Fruit fly (Drosophila melanogaster) whole organism, prepupa: ENCODE data around the gene ctp.
A peak's percentile ranks its signal among the peaks of the same experiment; 100 is the strongest.

Experiments
- Blimp-1 ChIP-seq: fragments of 200-800 bp; sonication (Bioruptor generic); optimal IDR thresholded peaks from 3 replicates; lab custom pipeline; 2017; ENCODE audit warnings: missing biosample characterization, missing genetic modification characterization, mild to moderate bottlenecking, moderate library complexity, missing genetic modification reagents
- CG15336 ChIP-seq: fragments of 200-800 bp; sonication (Bioruptor generic); IDR thresholded peaks from 2 replicates; pipeline ENCODE4 v1.3.6; 2022; ENCODE audit warnings: missing biosample characterization, missing genetic modification characterization
- CG1621 ChIP-seq: fragments of 200-800 bp; sonication (Bioruptor generic); optimal IDR thresholded peaks from 3 replicates; lab custom pipeline; 2018; ENCODE audit warnings: missing biosample characterization, mild to moderate bottlenecking, missing genetic modification characterization
- CG16779 ChIP-seq: fragments of 200-800 bp; sonication (Bioruptor generic); optimal IDR thresholded peaks from 3 replicates; lab custom pipeline; 2017; ENCODE audit warnings: missing biosample characterization, mild to moderate bottlenecking, missing genetic modification characterization
- CG3032 ChIP-seq: fragments of 200-800 bp; optimal IDR thresholded peaks from 2 replicates; lab custom pipeline; 2019; ENCODE audit warnings: missing biosample characterization, mild to moderate bottlenecking, missing genetic modification characterization, moderate library complexity
- CG31627 ChIP-seq: fragments of 200-800 bp; sonication (Bioruptor generic); optimal IDR thresholded peaks from 3 replicates; lab custom pipeline; 2016; ENCODE audit warnings: missing biosample characterization, missing genetic modification characterization
- CG32006 ChIP-seq: fragments of 200-800 bp; sonication (Bioruptor generic); optimal IDR thresholded peaks from 3 replicates; lab custom pipeline; 2017; ENCODE audit warnings: missing biosample characterization, mild to moderate bottlenecking, missing genetic modification characterization
- CG34406 ChIP-seq: fragments of 200-800 bp; sonication (Bioruptor generic); optimal IDR thresholded peaks from 3 replicates; lab custom pipeline; 2016; ENCODE audit warnings: missing biosample characterization, missing genetic modification characterization
- CG4318 ChIP-seq: fragments of 200-800 bp; sonication (Bioruptor generic); optimal IDR thresholded peaks from 3 replicates; lab custom pipeline; 2017; ENCODE audit warnings: missing biosample characterization, mild to moderate bottlenecking, missing genetic modification characterization
- CG6163 ChIP-seq: fragments of 200-800 bp; sonication (Bioruptor generic); IDR thresholded peaks from 3 replicates; pipeline ENCODE4 v1.3.6; 2022; ENCODE audit warnings: missing biosample characterization, missing genetic modification characterization
- CG6792 ChIP-seq: fragments of 200-800 bp; sonication (Bioruptor generic); optimal IDR thresholded peaks from 3 replicates; lab custom pipeline; 2016; ENCODE audit warnings: missing biosample characterization, missing genetic modification characterization
- CG6808 ChIP-seq: fragments of 200-800 bp; sonication (Bioruptor generic); optimal IDR thresholded peaks from 3 replicates; lab custom pipeline; 2017; ENCODE audit warnings: missing biosample characterization, missing genetic modification characterization, mild to moderate bottlenecking, moderate library complexity, missing genetic modification reagents
- CG6854 ChIP-seq: fragments of 200-800 bp; sonication (Bioruptor generic); optimal IDR thresholded peaks from 2 replicates; lab custom pipeline; 2017; ENCODE audit warnings: missing biosample characterization, mild to moderate bottlenecking, missing genetic modification characterization
- CG7368 ChIP-seq: fragments of 200-800 bp; sonication (Bioruptor generic); optimal IDR thresholded peaks from 3 replicates; lab custom pipeline; 2016; ENCODE audit warnings: missing biosample characterization, missing genetic modification characterization
- CG8319 ChIP-seq: fragments of 200-800 bp; sonication (Bioruptor generic); optimal IDR thresholded peaks from 3 replicates; lab custom pipeline; 2016; ENCODE audit warnings: missing biosample characterization, missing genetic modification characterization
- Eip78C ChIP-seq: fragments of 200-800 bp; sonication (Bioruptor generic); peaks from one replicate; lab custom pipeline; 2016; ENCODE audit warnings: missing biosample characterization, missing genetic modification characterization
- Eip93F ChIP-seq: fragments of 200-800 bp; sonication (Bioruptor generic); optimal IDR thresholded peaks from 2 replicates; lab custom pipeline; 2016; ENCODE audit warnings: missing biosample characterization, mild to moderate bottlenecking, missing genetic modification characterization
- Hr39 ChIP-seq: fragments of 200-800 bp; sonication (Bioruptor generic); optimal IDR thresholded peaks from 2 replicates; lab custom pipeline; 2016; ENCODE audit warnings: missing biosample characterization, missing genetic modification characterization
- Hr4 ChIP-seq: fragments of 200-800 bp; sonication (Bioruptor generic); optimal IDR thresholded peaks from 3 replicates; lab custom pipeline; 2016; ENCODE audit warnings: missing biosample characterization, missing genetic modification characterization
- Smox ChIP-seq: fragments of 200-800 bp; sonication (Bioruptor generic); optimal IDR thresholded peaks from 3 replicates; lab custom pipeline; 2016; ENCODE audit warnings: missing biosample characterization, missing genetic modification characterization
- Sox102F ChIP-seq: fragments of 200-800 bp; sonication (Bioruptor generic); optimal IDR thresholded peaks from 2 replicates; lab custom pipeline; 2016; ENCODE audit warnings: missing biosample characterization, mild to moderate bottlenecking, missing genetic modification characterization
- Sox14 ChIP-seq: fragments of 200-800 bp; sonication (Bioruptor generic); optimal IDR thresholded peaks from 3 replicates; lab custom pipeline; 2016; ENCODE audit warnings: missing biosample characterization, missing genetic modification characterization
- Sox15 ChIP-seq: fragments of 200-800 bp; sonication (Bioruptor generic); optimal IDR thresholded peaks from 3 replicates; lab custom pipeline; 2016; ENCODE audit warnings: missing biosample characterization, missing genetic modification characterization
- cyc ChIP-seq: fragments of 200-800 bp; sonication (Bioruptor generic); optimal IDR thresholded peaks from 3 replicates; lab custom pipeline; 2016; ENCODE audit warnings: missing biosample characterization, missing genetic modification characterization
- dac ChIP-seq: fragments of 200-800 bp; sonication (Bioruptor generic); optimal IDR thresholded peaks from 2 replicates; lab custom pipeline; 2017; ENCODE audit warnings: missing biosample characterization, mild to moderate bottlenecking, missing genetic modification characterization
- dsx ChIP-seq: fragments of 200-800 bp; optimal IDR thresholded peaks from 3 replicates; lab custom pipeline; 2019; ENCODE audit warnings: missing biosample characterization, mild to moderate bottlenecking, missing genetic modification characterization, moderate library complexity; ENCODE audit not compliant: poor library complexity, severe bottlenecking
- eg ChIP-seq: fragments of 200-800 bp; sonication (Bioruptor generic); IDR thresholded peaks from 3 replicates; pipeline ENCODE4 v1.3.6; 2022; ENCODE audit warnings: missing biosample characterization, missing genetic modification characterization
- fd59A ChIP-seq: fragments of 200-800 bp; sonication (Bioruptor generic); optimal IDR thresholded peaks from 2 replicates; lab custom pipeline; 2017; ENCODE audit warnings: missing biosample characterization, mild to moderate bottlenecking, missing genetic modification characterization, missing genetic modification reagents
- fkh ChIP-seq: fragments of 200-800 bp; sonication (Bioruptor generic); optimal IDR thresholded peaks from 3 replicates; lab custom pipeline; 2017; ENCODE audit warnings: missing biosample characterization, mild to moderate bottlenecking, missing genetic modification characterization, moderate library complexity
- net ChIP-seq: fragments of 200-800 bp; sonication (Bioruptor generic); optimal IDR thresholded peaks from 3 replicates; lab custom pipeline; 2016; ENCODE audit warnings: missing biosample characterization, missing genetic modification characterization
- salr ChIP-seq, 2 experiments: fragments of 200-800 bp; sonication (Bioruptor generic); optimal IDR thresholded peaks; 3 replicates each; lab custom pipeline; 2016 to 2018; ENCODE audit warnings: missing biosample characterization in 2 of 2, missing genetic modification characterization in 2 of 2, mild to moderate bottlenecking in 1 of 2
- spab ChIP-seq: fragments of 200-800 bp; sonication (Bioruptor generic); optimal IDR thresholded peaks from 2 replicates; lab custom pipeline; 2017; ENCODE audit warnings: missing biosample characterization, mild to moderate bottlenecking, missing genetic modification characterization, missing genetic modification reagents
- svp ChIP-seq: fragments of 200-800 bp; sonication (Bioruptor generic); peaks from one replicate; lab custom pipeline; 2016; ENCODE audit warnings: missing biosample characterization, missing genetic modification characterization
- topi ChIP-seq: fragments of 200-800 bp; sonication (Bioruptor generic); optimal IDR thresholded peaks from 3 replicates; lab custom pipeline; 2016; ENCODE audit warnings: missing biosample characterization, missing genetic modification characterization
- vri ChIP-seq: fragments of 200-800 bp; sonication (Bioruptor generic); optimal IDR thresholded peaks from 3 replicates; lab custom pipeline; 2016; ENCODE audit warnings: missing biosample characterization, mild to moderate bottlenecking, missing genetic modification characterization

Gene ctp

DNA sequence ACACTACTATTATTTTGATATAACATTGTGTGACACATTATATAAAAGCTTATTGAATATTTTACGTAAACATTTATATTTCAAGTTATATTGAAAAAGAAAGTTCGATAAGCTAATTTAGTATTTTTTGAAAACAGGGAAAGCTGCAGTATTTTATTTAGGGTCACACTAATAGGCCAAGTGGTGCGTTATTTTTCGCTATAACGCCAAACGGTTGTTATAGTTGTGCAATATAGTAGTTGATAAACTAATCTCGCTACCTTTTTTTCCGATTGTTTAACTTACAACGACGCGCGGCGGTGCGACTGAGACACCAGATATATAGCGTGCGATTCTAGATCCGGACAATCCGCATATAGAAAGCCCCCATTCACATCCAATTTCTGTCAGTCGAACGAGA lies 14.5 kb downstream of the ctp start, which contains the start of gene Pdha:
Gene Pdha, plus strand, starts transcription at position 167 of the 400 bp plus-strand sequence.
- TF ChIP-seq Sox14 (GFP tag; lab: Kevin White, UChicago) (no peak), CG34406 (GFP tag; lab: Kevin White, UChicago) (no peak), vri (peak; percentile 24), CG15336 (GFP tag; lab: Robert Waterston, UW) (no peak), CG1621 (tag; lab: Kevin White, UChicago) (no peak), CG6808 (GFP tag; lab: Kevin White, UChicago) (no peak), svp (GFP tag; lab: Kevin White, UChicago) (peak; percentile 30), CG7368 (GFP tag; lab: Kevin White, UChicago) (no peak), dsx (GFP tag; lab: Kevin White, UChicago) (peak; percentile 13), cyc (GFP tag; lab: Kevin White, UChicago) (no peak), spab (no peak), topi (GFP tag; lab: Kevin White, UChicago) (no peak)

DNA sequence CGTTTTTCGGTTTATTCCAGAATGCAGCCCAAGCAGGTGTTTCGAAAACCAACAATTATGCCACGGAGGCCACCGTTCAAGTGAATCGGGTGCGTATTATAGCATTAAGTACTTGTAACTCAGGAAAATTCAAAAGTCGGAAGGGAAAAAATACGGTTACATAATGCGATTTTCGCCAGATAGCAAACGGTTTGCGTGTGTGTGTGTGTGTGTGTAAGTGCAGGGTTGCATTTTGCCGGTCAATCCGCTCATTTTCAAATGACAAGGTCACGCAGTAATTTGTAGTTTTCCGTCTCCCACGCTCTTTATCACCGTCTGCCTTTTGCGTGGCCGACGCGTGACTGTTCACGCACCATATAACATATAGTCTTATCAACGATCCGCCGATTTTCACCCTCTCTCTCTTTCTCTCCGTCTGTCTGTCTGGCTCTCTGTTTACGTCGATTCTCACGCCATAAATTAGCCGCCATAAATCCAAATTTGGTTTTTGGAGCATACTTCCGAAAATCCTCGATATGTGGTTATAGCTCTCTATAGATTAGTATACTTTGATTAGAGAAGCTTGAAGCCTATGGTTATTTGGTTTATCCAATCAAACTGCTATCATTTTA lies 15.3 kb downstream of the ctp start:
- TF ChIP-seq Blimp-1, result no peak
- TF ChIP-seq Hr39 (GFP tag; lab: Kevin White, UChicago), result peak; percentile 42
- TF ChIP-seq Eip78C, result peak; percentile 61
- TF ChIP-seq vri, result peak; percentile 79
- TF ChIP-seq CG8319 (GFP tag; lab: Kevin White, UChicago), result no peak
- TF ChIP-seq spab, result no peak

DNA sequence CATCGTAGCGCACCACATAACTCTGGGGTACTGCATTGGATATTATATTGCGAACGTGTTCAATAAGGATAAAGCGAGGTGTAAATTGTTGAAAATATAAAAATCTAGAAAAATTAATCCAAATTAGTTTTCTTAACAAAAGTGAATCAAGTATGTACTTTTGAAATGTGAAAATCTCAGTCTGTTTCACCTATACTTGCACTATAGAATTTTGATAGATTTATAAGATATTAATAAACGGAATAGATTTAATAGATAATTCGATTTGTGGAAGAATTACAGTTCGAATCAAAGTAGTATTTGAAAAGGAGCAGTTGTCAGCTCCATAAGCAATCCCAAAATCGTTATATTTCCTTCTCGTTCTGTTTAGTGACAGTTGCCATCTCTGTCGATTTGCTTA lies 17.4 kb downstream of the ctp start, which contains the start of gene CG7024:
Gene CG7024, plus strand, starts transcription at position 301 of the 400 bp plus-strand sequence.
- TF ChIP-seq CG3032 (tag; lab: Kevin White, UChicago) (no peak), Sox102F (no peak), CG6854 (GFP tag; lab: Kevin White, UChicago) (no peak), fd59A (GFP tag; lab: Kevin White, UChicago) (no peak), CG8319 (GFP tag; lab: Kevin White, UChicago) (no peak), Hr4 (no peak), CG4318 (GFP tag; lab: Kevin White, UChicago) (no peak), Smox (GFP tag; lab: Kevin White, UChicago) (no peak), net (GFP tag; lab: Kevin White, UChicago) (no peak), Sox15 (no peak), CG32006 (GFP tag; lab: Kevin White, UChicago) (no peak), CG6792 (GFP tag; lab: Kevin White, UChicago) (no peak), CG31627 (GFP tag; lab: Kevin White, UChicago) (no peak), CG16779 (tag; lab: Kevin White, UChicago) (no peak), Eip93F (no peak)

DNA sequence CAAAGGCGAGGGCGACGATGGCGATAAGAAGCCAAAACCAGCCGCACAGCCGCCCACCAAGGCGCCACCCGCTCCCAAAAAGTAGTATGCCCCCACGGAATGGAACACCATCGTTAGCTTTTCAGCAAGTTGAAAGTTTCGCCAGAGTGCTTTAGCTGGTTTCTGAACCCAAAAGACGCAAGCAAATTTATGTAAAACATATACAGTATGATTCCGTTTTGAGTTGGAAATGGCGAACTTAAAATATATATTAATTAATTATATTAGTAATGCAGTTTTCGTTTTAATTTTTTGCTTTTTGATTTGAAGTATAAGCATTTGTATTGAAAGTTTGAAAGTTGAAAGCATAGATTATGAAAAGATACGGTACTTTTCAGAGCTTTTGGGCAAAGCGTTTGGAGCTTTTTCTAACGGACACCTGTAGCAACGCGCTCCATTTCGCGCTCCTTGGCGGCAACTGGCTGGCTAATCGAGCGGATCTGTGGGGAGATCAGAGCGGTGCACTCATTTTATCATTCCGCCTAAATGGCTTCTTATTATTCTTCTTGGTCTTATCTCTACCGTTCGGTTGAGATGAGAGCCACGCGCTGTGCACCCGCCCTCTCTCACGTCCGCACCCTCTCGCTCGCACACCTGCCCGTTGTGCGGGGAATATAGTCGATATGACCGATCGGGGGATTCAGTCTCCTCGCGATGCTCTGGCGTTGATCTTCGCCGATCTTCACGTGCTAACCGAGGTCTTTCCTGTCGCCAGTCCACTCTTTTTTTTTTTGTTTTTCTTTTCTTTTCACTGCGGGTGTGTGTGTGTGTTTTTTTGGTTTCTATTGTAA lies 19.9 kb downstream of the ctp start, which contains the start of gene Proc-R:
Gene Proc-R, plus strand, starts transcription at position 680 of the 830 bp plus-strand sequence.
- TF ChIP-seq CG6163 (GFP tag; lab: Robert Waterston, UW), result no peak
- TF ChIP-seq CG31627 (GFP tag; lab: Kevin White, UChicago), result no peak
- TF ChIP-seq Eip78C, result no peak
- no peak for TF ChIP-seq salr (GFP tag; optimal IDR thresholded peaks at IDR 0.05; lab: Kevin White, UChicago)
- TF ChIP-seq CG32006 (GFP tag; lab: Kevin White, UChicago), result no peak
- no peak for TF ChIP-seq fkh (GFP tag; lab: Kevin White, UChicago)
- no peak for TF ChIP-seq CG4318 (GFP tag; lab: Kevin White, UChicago)
- TF ChIP-seq eg (GFP tag; lab: Robert Waterston, UW), result 0 out of 3 replicates have a peak, but pooled peaks have one; percentile 8
- TF ChIP-seq svp (GFP tag; lab: Kevin White, UChicago), result peak; percentile 80
- no peak for TF ChIP-seq dac (GFP tag; lab: Kevin White, UChicago)
- TF ChIP-seq, all 60 proteins: peak for 2
